Fruit fly (Drosophila melanogaster) whole organism, larva: ENCODE results near the gene CG2150.

ENCODE experiments used
- noc ChIP-seq: fragments of 200-800 bp; sonication (Bioruptor generic); optimal IDR thresholded peaks from 3 replicates; lab custom pipeline; 2019; ENCODE audit warnings: missing biosample characterization, mild to moderate bottlenecking, missing genetic modification characterization, moderate library complexity

The CG2150 gene

DNA sequence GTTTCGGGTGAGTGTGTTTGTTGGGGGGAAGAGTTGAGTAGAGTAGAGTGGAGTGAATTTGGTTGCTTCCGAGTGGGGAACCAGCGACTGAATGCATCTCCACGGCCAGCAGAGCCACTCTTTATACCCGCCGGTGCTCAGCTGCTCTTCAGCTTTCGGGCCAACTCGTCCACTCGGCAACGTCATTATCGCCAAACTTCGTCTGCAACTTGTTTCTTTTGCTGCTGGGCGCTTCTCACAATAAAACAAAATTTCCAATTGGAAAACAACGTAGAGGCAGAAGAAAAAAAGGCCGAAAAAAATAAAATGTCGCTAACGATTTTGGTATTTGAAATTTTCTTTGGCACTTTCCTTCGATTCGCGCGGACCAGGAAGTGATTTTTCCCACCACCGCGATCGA, at the start of gene CG2150:
TSS of gene CG2150 (minus strand) at position 101 of the 400 bp plus-strand sequence.
- no peak for TF ChIP-seq noc

DNA sequence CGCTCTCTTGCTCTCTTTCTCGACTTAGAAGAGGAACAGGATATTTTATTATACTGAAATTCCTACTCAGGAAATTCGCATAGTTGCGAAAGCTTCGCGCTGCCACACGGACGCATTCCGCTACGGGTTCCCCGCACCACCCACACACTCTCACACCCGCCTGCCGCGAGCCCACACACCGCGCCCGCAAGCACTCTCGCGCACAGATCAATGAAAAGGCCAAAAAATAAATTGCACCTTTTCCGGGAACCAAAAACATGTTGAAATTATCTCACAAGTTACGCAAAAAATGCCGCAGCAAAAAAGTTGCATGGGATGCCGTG, 48.4 kb upstream of the CG2150 start:
- TF ChIP-seq noc, result no peak

DNA sequence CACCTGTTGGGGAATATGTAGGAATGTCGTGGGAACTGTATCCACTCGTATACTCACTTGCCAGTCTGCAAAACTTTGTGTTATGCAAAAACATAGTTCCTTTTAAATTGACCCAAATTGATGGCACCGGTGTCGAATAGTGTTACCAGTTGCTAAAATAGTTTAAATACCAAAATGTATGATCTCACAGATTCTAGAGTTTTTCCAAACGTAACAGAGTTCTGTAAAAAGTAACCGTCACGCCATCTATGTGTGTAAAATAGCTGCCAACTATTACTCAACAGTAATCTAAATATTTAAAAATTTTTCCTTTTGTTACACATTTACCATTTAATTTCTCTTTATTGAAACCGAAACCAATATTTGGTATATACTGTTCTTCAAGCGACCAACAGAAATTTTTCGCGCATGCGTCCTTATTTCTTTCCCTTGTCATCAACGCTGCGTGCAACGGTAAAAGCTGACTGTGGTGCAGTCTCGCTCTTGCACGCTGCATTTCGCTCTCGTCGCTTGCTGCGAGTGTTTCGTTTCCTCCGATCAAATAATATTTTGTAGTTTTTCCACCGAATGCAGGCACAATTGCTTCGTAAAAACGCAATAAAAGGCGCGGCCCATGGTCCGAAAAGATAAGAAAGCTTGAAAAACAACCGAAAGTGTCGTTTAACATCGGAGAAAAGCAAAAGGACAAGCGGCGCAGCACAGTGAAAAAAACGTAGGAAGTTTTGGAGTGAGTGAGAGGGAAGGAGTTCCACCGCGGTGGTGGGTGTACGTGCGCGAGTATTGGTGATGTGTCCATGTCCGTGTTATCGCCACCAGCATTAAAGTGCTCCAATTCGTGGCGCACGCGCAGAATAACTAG, 47.8 kb upstream of the CG2150 start, which contains the start of the genes FeCH and RhoGAP100F:
TSS of gene FeCH (minus strand) at position 180 of the 859 bp plus-strand sequence.
TSS of gene RhoGAP100F (plus strand) at position 493 of the 859 bp plus-strand sequence.
- no peak for TF ChIP-seq noc

DNA sequence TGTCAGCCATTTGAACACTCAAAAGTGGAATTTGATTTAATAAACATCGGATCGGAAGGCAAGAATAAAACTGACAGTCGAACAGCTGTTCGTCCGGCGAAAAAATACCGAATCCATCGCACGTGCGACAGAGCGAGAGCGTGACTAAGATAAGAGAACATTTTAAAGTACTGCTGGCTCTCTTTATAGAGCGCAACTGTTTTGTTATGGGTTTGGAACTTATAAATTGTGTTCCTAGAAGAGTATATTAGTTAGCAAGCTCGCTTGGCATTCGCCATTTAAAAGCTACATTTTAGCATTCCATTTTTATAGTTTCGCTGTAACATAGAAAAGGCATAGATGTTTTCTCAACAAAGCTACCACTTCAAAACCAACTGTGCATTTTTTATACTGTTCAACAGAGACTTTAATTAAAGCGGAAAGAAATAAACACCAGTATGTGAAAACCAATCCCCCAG, 45.5 kb upstream of the CG2150 start, which contains the start of gene Rift:
TSS of gene Rift (minus strand) at position 114 of the 458 bp plus-strand sequence.
- TF ChIP-seq noc, result no peak

DNA sequence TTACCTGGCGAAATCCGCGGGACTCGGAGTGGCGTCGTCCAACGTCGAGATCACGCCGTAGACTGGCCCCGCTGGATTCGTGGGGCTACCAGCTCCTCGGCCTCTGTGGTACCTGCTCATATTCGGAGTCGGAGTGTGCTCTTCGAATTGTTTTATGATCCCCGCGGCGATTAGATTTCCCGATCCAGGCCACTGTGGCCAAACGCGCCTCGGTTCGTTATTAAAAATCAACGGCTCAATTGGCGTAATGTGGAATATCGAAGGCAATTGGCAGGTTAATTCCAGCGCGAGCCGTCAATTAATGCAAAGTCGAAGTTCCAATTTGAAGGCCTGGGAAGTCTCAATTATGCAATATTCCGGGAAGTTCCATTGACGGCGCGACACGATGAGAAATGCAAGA, 45.0 kb upstream of the CG2150 start:
- no peak for TF ChIP-seq noc

DNA sequence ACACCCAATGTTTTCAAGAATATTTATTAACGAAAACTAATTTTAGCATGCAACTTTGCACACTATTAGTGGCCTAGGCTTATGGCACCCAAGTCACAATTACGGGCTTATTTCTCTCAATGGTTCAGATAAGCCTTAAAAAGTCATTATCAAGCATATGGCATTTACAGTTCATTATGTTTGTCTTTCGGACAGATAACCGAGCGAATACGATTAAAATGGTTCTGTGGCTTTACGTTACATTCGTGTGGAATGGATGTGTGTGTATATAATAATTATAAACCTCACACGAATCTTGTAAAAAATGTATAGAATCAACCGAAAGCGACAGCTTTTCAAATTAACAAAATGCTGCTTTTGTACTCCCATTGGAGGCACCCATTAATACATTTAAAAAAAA, 44.0 kb upstream of the CG2150 start:
- TF ChIP-seq noc, result no peak

DNA sequence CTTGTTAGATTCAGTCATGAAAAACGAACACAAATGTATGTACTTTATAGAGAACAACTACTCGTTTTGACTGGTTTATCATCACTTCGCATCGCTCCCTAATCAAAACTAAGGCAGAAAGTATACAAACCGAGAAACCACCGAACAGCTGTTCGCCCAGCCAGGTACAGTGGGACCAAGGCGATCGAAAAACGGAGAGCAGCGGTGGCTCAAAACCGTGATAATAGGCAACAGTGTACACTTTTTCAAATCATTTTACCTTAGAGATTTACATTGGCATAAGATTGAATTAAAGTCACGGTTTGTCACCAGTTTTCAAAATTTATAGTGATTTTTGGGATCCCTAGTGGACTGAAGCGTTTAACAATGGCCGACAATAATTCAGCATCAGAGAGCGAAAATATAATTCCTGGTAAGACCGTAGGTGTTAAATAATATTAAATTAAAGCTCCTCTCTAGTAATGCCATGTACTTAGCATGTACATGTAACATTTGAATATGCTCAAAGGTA, 40.7 kb upstream of the CG2150 start, which contains the start of the genes CG42233 and CG1971:
TSS of gene CG42233 (minus strand) at position 51 of the 511 bp plus-strand sequence.
TSS of gene CG1971 (plus strand) at position 241 of the 511 bp plus-strand sequence.
- TF ChIP-seq noc, result no peak

DNA sequence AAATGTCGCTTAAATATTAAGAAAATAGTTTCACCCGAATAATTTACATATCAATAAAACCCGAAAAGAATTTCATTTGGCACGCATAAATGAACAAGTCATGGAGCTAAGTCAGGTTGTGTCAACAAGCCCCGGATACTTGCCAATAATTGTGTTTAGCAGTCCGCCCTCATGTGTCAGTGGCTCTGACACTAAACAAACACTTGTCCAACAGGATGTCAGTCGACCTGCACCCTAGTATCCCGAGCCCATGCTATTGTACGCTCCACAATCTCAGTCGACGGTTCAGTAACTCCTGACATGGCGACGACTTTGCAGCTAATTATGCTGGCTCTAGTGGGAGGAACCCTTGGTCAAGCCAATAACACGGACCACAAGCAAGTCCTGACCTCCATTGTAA, 36.1 kb upstream of the CG2150 start, which contains the start of gene Ir100a:
TSS of gene Ir100a (plus strand) at position 301 of the 400 bp plus-strand sequence.
- no peak for TF ChIP-seq noc

DNA sequence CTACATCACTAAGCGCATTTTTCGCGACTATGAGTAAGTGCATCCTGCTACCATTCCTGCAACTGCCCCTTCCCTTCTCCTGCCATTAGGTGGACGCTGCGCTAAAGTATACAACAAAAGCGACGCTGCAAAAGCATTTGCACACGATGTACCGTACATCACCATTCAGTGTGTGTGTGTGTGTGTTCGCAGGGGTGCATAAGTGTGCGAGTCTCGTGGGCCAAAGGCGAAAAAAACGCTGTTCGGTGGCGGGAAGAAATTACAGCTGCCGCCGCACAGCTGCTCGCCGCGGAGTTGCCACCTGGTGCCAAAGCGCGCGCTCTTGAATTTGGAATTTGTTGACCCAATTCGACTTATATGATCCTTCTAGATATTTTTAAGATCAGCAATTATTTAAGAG, 29.9 kb upstream of the CG2150 start:
- TF ChIP-seq noc, result no peak

DNA sequence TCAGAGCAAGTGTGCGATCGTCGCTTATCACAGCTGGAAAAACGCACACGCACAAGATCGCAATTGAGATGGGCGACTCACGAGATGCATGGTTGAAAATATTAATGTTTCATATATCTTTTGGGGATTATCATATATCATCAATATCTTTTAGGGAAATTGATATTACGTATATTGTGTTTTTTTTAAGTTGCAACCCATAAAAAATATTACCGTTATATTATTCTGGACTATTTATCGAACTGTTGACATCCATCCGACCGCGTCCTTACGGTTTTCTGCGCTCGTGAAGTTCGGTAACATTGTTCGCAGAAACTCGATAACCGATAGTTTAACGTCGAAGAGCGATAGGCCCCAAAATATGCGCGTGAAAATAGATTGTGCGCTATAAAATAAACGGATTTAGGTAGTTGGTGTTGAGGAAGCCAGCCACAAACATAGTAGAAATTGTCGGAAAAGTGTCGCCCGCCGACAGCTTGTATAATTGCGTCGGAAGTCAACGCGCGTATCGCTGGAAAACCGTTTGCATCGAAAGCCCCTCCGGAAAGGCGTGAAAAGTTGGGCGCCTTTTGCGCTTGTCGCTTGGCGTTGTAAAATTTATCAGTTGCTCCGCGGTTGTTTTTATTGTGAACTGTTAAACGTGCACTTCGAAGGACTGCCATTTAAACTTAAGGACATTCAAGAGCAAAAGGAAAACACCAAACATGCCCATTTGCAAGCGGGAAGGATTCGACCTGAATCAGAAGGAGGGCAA, 29.3 kb upstream of the CG2150 start, which contains the start of the genes Mccc1 and Acf:
TSS of gene Mccc1 (minus strand) at position 244 of the 754 bp plus-strand sequence.
TSS of gene Acf (plus strand) at position 318 of the 754 bp plus-strand sequence.
- no peak for TF ChIP-seq noc

DNA sequence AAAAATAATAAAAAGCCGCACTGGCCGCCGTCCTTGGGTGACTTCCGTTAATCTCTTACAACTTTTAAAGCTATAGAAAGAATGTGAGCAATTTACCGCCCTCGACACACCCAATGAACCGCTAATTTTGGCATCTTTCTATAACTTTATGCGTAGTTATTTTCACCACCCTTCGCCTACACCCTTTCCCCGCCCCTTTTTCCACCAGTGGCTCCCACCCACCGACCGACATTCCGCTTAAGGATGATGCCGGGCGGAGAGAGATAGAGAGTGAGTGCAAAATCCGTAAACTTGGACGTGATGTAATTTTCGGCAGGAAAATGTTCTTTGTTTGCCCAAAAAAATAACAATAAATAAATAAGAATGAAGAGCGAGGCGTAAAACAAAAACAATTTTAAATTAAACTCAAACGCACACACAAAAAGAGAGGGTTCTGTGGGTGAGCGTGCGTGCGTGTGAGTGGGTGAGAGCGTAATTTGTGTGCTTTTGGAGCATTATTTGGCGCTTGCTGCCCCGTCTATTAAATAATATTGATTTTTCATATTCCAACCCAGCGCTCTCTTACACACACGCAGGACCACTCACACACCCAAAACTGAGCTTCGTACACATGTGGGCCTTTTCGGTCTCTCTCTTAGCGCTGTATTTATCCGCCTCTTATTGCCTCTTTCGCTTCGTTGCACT, 13.1 kb upstream of the CG2150 start:
- no peak for TF ChIP-seq noc

DNA sequence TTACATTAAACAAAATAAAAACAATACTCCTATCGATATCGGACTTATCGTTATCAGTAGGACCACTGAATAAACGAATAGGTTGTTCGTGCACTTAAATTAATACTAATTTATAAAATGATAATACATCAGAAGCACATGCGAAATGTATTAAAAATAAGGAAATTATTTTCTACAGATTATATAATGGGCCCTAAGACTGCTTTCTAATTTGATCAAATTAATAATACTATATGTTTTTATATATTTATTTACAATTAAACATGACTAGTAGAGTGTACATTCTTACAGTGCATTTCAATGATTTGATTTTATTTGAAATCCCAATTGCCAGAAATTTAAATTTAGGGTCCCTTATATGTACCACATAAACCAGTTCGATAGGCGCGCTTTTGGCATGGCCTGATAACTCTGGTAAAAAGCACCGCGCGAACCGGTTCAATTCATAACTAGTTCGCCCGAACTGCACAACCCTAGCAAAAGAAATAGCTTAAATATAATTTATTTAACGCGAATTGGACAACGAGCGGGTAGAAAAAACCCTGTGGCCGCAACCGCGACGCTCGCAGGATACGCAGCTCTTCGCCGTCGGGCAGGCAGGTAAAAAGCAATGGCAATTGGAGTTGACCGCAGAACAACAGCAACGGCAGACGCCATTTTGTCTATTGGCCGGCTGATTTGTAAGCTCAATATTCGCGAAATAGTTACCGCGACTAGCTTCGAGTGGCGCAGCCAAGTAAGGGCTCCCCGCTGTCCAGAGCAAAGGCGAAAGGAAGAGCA, 12.2 kb upstream of the CG2150 start, which contains the start of the genes CG2126 and faf:
TSS of gene CG2126 (minus strand) at position 70 of the 780 bp plus-strand sequence.
TSS of gene faf (plus strand) at position 438 of the 780 bp plus-strand sequence.
- TF ChIP-seq noc, result peak; percentile 66

DNA sequence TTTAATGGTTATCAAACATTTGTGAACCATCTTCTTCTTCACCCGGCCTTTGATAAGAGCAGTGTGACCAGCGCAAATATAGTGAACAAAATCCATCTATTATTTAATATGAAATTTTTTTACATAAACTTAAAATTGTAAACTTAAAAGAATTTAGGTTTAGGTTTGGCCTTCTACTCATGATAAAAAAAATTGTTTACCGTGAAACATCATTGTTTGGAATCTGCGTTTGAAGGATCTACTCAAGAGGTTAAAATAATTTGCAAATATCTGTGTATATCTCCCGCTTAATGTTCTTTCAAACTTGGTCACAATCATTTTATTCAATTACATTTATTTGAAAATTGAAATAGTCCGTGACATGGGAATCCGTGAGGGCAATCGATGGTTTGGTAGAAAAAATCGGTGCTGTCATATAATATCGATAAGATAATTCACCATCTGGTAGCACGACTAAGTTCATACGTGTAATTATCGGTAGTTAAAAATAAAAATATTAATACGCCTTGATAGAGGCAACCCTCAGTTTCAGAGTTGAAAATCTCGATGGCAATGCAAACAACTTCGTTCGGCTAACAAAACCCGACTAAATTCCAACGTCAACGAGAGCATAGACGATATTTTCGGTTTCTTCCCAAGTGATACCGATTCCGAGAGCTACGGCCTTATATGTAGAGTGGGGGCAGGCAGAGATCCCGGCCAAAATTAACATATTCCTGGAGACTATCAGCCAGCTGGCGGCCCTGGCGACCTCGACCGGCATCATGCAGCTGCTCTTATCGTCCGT, 7.4 kb upstream of the CG2150 start, which contains the start of the genes betaGlu and sip3:
TSS of gene betaGlu (minus strand) at position 59 of the 787 bp plus-strand sequence.
TSS of gene sip3 (plus strand) at position 430 of the 787 bp plus-strand sequence.
- TF ChIP-seq noc, result no peak

DNA sequence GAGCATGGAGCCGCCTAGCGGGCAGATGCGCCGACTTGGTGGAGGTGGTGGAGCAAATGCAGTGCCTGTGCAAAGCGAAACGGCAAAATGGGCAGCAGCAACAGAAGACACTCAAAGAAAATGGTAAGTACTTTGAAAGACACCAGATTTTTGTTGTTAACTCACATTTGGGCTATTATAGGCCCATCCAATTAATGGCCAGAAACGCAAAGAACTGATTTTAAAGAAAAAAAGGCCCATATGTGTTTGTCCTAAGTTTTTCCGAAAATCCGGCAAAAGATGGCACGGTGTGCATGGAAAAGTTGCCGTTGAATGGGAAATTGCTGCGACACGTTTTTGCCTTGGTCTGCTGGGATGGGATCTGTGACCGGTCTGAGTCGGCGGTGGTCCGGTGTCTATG, 3.6 kb upstream of the CG2150 start:
- no peak for TF ChIP-seq noc
